Worm (Caenorhabditis elegans) whole organism, early embryonic: Measurements from ENCODE around the gene C13A2.9.

Experiments
- B0310.2 ChIP-seq: sonication (generic microtip); optimal IDR thresholded peaks from 2 replicates; lab custom pipeline; 2016; ENCODE audit warnings: mild to moderate bottlenecking, missing genetic modification characterization, missing compliant biosample characterization
- F13C5.2 ChIP-seq: sonication (generic microtip); optimal IDR thresholded peaks from 2 replicates; lab custom pipeline; 2017; ENCODE audit warnings: mild to moderate bottlenecking, missing genetic modification characterization, inconsistent platforms, missing compliant biosample characterization
- ama-1 ChIP-seq: fragments of 150-350 bp; optimal IDR thresholded peaks from 2 replicates; lab custom pipeline; 2014
- ets-7 ChIP-seq: sonication (generic microtip); optimal IDR thresholded peaks from 2 replicates; lab custom pipeline; 2016; ENCODE audit warnings: missing genotype, missing genetic modification characterization, missing compliant biosample characterization
- flt-1 ChIP-seq: fragments of 200-800 bp; sonication (Bioruptor generic); IDR thresholded peaks from 2 replicates; pipeline ENCODE4 v1.3.6; 2022; ENCODE audit warnings: missing genetic modification characterization, missing compliant biosample characterization
- hmbx-1 ChIP-seq: sonication (generic microtip); optimal IDR thresholded peaks from 2 replicates; lab custom pipeline; 2016; ENCODE audit warnings: mild to moderate bottlenecking, missing genetic modification characterization, missing compliant biosample characterization
- hnd-1 ChIP-seq: sonication (generic microtip); optimal IDR thresholded peaks from 2 replicates; lab custom pipeline; 2016; ENCODE audit warnings: missing genetic modification characterization, missing compliant biosample characterization
- pes-1 ChIP-seq: fragments of 200-800 bp; sonication (Bioruptor generic); IDR thresholded peaks from 2 replicates; pipeline ENCODE4 v1.3.6; 2022; ENCODE audit warnings: missing genetic modification reagents, missing genetic modification characterization, missing compliant biosample characterization
- scrt-1 ChIP-seq: fragments of 200-800 bp; sonication (Bioruptor generic); IDR thresholded peaks from 2 replicates; pipeline ENCODE4 v1.3.6; 2022; ENCODE audit warnings: missing genetic modification characterization, missing compliant biosample characterization
- sea-1 ChIP-seq: fragments of 200-800 bp; sonication (Bioruptor generic); conservative IDR thresholded peaks from 2 replicates; pipeline ENCODE4 v1.3.6; 2022; ENCODE audit warnings: missing genetic modification characterization, missing compliant biosample characterization
- tbx-37 ChIP-seq: fragments of 200-800 bp; sonication (Bioruptor generic); conservative IDR thresholded peaks from 2 replicates; pipeline ENCODE4 v1.3.6; 2022; ENCODE audit warnings: missing genetic modification reagents, missing genetic modification characterization, missing compliant biosample characterization
- tra-4 ChIP-seq: sonication (generic microtip); optimal IDR thresholded peaks from 2 replicates; lab custom pipeline; 2017; ENCODE audit warnings: missing genetic modification characterization, missing compliant biosample characterization

ce11 chrV:7234726-7235125 lies 29.2 kb downstream of the C13A2.9 start, which contains the start of gene C05C8.5:
- TF ChIP-seq hmbx-1 (tag; lab: Kevin White, UChicago) = no peak
- TF ChIP-seq ama-1 (lab: Kevin White, UChicago) = no peak
- no peak for TF ChIP-seq hnd-1 (tag; lab: Kevin White, UChicago)
- no peak for TF ChIP-seq flt-1 (GFP tag; lab: Robert Waterston, UW)
- TF ChIP-seq tra-4 (tag; lab: Kevin White, UChicago) = no peak
- TF ChIP-seq F13C5.2 = no peak
- no peak for TF ChIP-seq scrt-1
- no peak for TF ChIP-seq tbx-37 (GFP tag; lab: Robert Waterston, UW)
- no peak for TF ChIP-seq B0310.2
- TF ChIP-seq sea-1 (GFP tag; lab: Robert Waterston, UW) = no peak
- no peak for TF ChIP-seq pes-1 (GFP tag; lab: Robert Waterston, UW)
- TF ChIP-seq ets-7 = no peak
